Worm (Caenorhabditis elegans): ENCODE results near the gene srh-223.

DNA sequence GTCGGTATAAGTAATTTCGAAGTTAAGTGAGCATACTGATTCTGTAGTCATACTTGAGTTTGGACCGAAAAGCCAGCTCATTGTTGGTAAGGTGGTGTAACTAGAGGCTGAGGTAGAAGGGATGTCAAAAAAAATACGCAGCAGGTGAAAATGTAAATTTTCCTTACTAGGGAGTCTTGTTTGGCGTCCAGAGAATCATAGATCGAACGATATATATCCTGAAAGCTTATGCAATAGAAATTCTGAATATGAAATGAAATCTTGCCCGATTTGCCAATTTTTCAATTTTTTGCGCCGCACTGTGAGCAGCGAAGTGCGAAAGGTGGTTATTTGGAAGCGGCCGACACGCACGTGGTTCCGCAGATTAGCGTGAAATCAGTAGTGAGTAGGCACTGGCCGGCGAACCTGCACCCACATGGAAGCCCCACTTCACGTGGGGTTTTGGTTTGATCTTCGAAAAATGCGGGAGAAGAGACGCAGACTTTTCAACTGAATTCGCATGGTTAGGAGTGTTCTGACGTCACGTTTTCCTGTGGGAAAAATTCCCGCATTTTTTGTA lies 3.7 kb upstream of the srh-223 start, which contains the start of gene srh-220:
- no peak for TF ChIP-seq Y56A3A.18 (GFP tag; IDR thresholded peaks at IDR 0.05)
- no peak for TF ChIP-seq lin-54 (GFP tag; optimal IDR thresholded peaks at IDR 0.05)
- TF ChIP-seq F52B5.7 (tag; optimal IDR thresholded peaks at IDR 0.05), result no peak
- TF ChIP-seq ceh-91 (GFP tag; IDR thresholded peaks at IDR 0.05), result no peak
- TF ChIP-seq zfh-2 (GFP tag; conservative IDR thresholded peaks at IDR 0.05), result no peak
- TF ChIP-seq fkh-3 (tag; optimal IDR thresholded peaks at IDR 0.05), result no peak
- TF ChIP-seq F57C9.4 (tag; optimal IDR thresholded peaks at IDR 0.05), result no peak
